Worm (Caenorhabditis elegans): Measurements from ENCODE around the gene gly-4.

gly-4 gene

DNA sequence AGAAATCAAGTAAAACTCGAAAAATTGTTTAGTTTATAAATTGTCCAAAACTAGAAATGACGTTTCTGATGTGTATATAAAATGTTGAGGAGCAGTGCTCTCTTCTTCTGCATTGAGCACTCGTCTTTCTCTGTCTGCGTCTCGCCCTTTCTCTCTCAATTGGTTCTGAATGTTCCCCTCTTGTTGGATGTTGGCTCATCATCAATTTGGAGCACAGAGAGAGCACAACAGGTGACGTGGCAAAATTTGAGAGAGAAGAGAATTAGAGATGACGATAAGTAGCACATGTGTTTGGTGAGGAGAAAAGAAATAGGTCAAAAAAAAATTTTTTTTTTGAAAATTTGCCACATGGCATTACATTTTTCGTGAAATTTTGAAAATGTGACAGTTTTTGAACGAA is 2.4 kb upstream of the gly-4 start (continued):
- no peak for TF ChIP-seq fkh-10 (GFP tag; optimal IDR thresholded peaks at IDR 0.05)
- TF ChIP-seq dpl-1 (GFP tag; optimal IDR thresholded peaks at IDR 0.05), result no peak
- TF ChIP-seq R02D3.7 (tag; optimal IDR thresholded peaks at IDR 0.05), result no peak
- TF ChIP-seq ZK546.5 (tag; optimal IDR thresholded peaks at IDR 0.05), result no peak
- TF ChIP-seq nhr-77 (tag; optimal IDR thresholded peaks at IDR 0.05), result no peak
- TF ChIP-seq nhr-76 (tag; optimal IDR thresholded peaks at IDR 0.05), result no peak
- TF ChIP-seq zip-11 (GFP tag; IDR thresholded peaks at IDR 0.05), result no peak
- TF ChIP-seq dmd-8 (GFP tag; IDR thresholded peaks at IDR 0.05), result no peak
- TF ChIP-seq F49E8.2 (tag; optimal IDR thresholded peaks at IDR 0.05; ENCODE audit: borderline replicate concordance), result no peak
- TF ChIP-seq ceh-32 (tag; optimal IDR thresholded peaks at IDR 0.05; ENCODE audit: poor library complexity), result no peak
- TF ChIP-seq ceh-20 (GFP tag; IDR thresholded peaks at IDR 0.05), result no peak
- TF ChIP-seq mxl-3 (GFP tag; optimal IDR thresholded peaks at IDR 0.05), result no peak
- TF ChIP-seq dmd-6 (GFP tag; IDR thresholded peaks at IDR 0.05), result no peak
- TF ChIP-seq rbr-2 (tag; optimal IDR thresholded peaks at IDR 0.05), result peak; percentile 17
- no peak for TF ChIP-seq nhr-111 (GFP tag; optimal IDR thresholded peaks at IDR 0.05)
- no peak for TF ChIP-seq arid-1 (GFP tag; conservative IDR thresholded peaks at IDR 0.05)
- TF ChIP-seq Y48G9A.11 (GFP tag; IDR thresholded peaks at IDR 0.05), result no peak
- no peak for TF ChIP-seq lir-3 (tag; optimal IDR thresholded peaks at IDR 0.05)
- TF ChIP-seq F10B5.3 (tag; optimal IDR thresholded peaks at IDR 0.05), result no peak
- TF ChIP-seq nhr-28 (tag; optimal IDR thresholded peaks at IDR 0.05), result peak; percentile 30
- no peak for TF ChIP-seq T26A8.4 (GFP tag; IDR thresholded peaks at IDR 0.05)
- no peak for TF ChIP-seq gei-8 (GFP tag; optimal IDR thresholded peaks at IDR 0.05)
- TF ChIP-seq Y5F2A.4 (GFP tag; optimal IDR thresholded peaks at IDR 0.05), result no peak
- no peak for TF ChIP-seq madf-9 (GFP tag; conservative IDR thresholded peaks at IDR 0.05)
- no peak for TF ChIP-seq Y75B8A.6 (GFP tag; IDR thresholded peaks at IDR 0.05)
- TF ChIP-seq lin-39 (tag; optimal IDR thresholded peaks at IDR 0.05), result no peak
- no peak for TF ChIP-seq mxl-2 (GFP tag; conservative IDR thresholded peaks at IDR 0.05)
- no peak for TF ChIP-seq nhr-41 (GFP tag; IDR thresholded peaks at IDR 0.05)
- TF ChIP-seq ceh-82 (tag; optimal IDR thresholded peaks at IDR 0.05), result no peak
- TF ChIP-seq attf-4 (tag; optimal IDR thresholded peaks at IDR 0.05), result no peak
- TF ChIP-seq nhr-11 (tag; optimal IDR thresholded peaks at IDR 0.05), result peak; percentile 70
- TF ChIP-seq T20F7.1 (GFP tag; optimal IDR thresholded peaks at IDR 0.05), result no peak
- TF ChIP-seq sdz-12 (GFP tag; optimal IDR thresholded peaks at IDR 0.05), result no peak
- no peak for TF ChIP-seq egl-43 (GFP tag; IDR thresholded peaks at IDR 0.05)
- TF ChIP-seq mep-1 (tag; optimal IDR thresholded peaks at IDR 0.05), result peak; percentile 64
- no peak for TF ChIP-seq zfp-2 (tag; optimal IDR thresholded peaks at IDR 0.05)
- no peak for TF ChIP-seq snpc-1.2 (GFP tag; IDR thresholded peaks at IDR 0.05)
- TF ChIP-seq lin-13 (GFP tag; optimal IDR thresholded peaks at IDR 0.05), result peak; percentile 48
- no peak for TF ChIP-seq spr-1 (tag; optimal IDR thresholded peaks at IDR 0.05)
- TF ChIP-seq ztf-7 (tag; optimal IDR thresholded peaks at IDR 0.05), result no peak
- TF ChIP-seq zfp-3 (GFP tag; conservative IDR thresholded peaks at IDR 0.05), result no peak
- TF ChIP-seq nhr-6 (tag; optimal IDR thresholded peaks at IDR 0.05), result no peak
- TF ChIP-seq nhr-42 (GFP tag; IDR thresholded peaks at IDR 0.05), result no peak
- TF ChIP-seq pqm-1 (tag; optimal IDR thresholded peaks at IDR 0.05), result no peak
- no peak for TF ChIP-seq daf-12 (tag; optimal IDR thresholded peaks at IDR 0.05)
- TF ChIP-seq dmd-9 (GFP tag; IDR thresholded peaks at IDR 0.05), result no peak
- peak in 1 of 2 experiments; percentile 7 for TF ChIP-seq hif-1 (tag; optimal IDR thresholded peaks at IDR 0.05)
- TF ChIP-seq set-16 (GFP tag; IDR thresholded peaks at IDR 0.05), result no peak
- no peak for TF ChIP-seq skn-1 (tag; optimal IDR thresholded peaks at IDR 0.05)
- no peak for TF ChIP-seq F44E2.7 (GFP tag; IDR thresholded peaks at IDR 0.05)
- TF ChIP-seq ceh-28 (tag; optimal IDR thresholded peaks at IDR 0.05), result no peak
- TF ChIP-seq tag-97 (GFP tag; IDR thresholded peaks at IDR 0.05), result no peak
- TF ChIP-seq ZK337.2 (GFP tag; IDR thresholded peaks at IDR 0.05), result no peak
